Worm (Caenorhabditis elegans): ENCODE measurements around the gene Y26G10.6.

Gene Y26G10.6

ce11 chrV:17714330-17714729 lies 14.6 kb downstream of the Y26G10.6 start, which contains the start of gene twk-33 (continued):
- TF ChIP-seq tra-1 (GFP tag; IDR thresholded peaks at IDR 0.05) = peak; percentile 68; the same call in 1 of the 2 replicates
- no peak for TF ChIP-seq unc-62 (GFP tag; optimal IDR thresholded peaks at IDR 0.05 in 1 of 2)
- no peak for TF ChIP-seq unc-62 (tag; optimal IDR thresholded peaks at IDR 0.05)
- no peak for TF ChIP-seq ama-1 (optimal IDR thresholded peaks at IDR 0.05)
- no peak for TF ChIP-seq zip-2 (tag; optimal IDR thresholded peaks at IDR 0.05)
- no peak for TF ChIP-seq hmg-1.1 (GFP tag; IDR thresholded peaks at IDR 0.05)
- TF ChIP-seq set-16 (GFP tag; IDR thresholded peaks at IDR 0.05) = no peak
- no peak for TF ChIP-seq madf-9 (GFP tag; conservative IDR thresholded peaks at IDR 0.05)
- no peak for TF ChIP-seq nhr-10 (tag; optimal IDR thresholded peaks at IDR 0.05)
- TF ChIP-seq lin-1 (GFP tag; IDR thresholded peaks at IDR 0.05) = peak; percentile 33; the same call in 1 of the 2 replicates
- TF ChIP-seq T26A8.4 (GFP tag; IDR thresholded peaks at IDR 0.05) = no peak
- no peak for TF ChIP-seq vab-7 (GFP tag; IDR thresholded peaks at IDR 0.05)
- no peak for TF ChIP-seq ceh-82 (tag; optimal IDR thresholded peaks at IDR 0.05)
- peak; percentile 14 for TF ChIP-seq cey-2 (tag; optimal IDR thresholded peaks at IDR 0.05; ENCODE audit: borderline replicate concordance, insufficient read depth)
- no peak for TF ChIP-seq arid-1 (GFP tag; conservative IDR thresholded peaks at IDR 0.05)
- TF ChIP-seq nhr-237 (tag; optimal IDR thresholded peaks at IDR 0.05) = no peak
- no peak for TF ChIP-seq mep-1 (tag; optimal IDR thresholded peaks at IDR 0.05)
- no peak for TF ChIP-seq egl-27 (tag; optimal IDR thresholded peaks at IDR 0.05)
- TF ChIP-seq pqm-1 (tag; optimal IDR thresholded peaks at IDR 0.05) = peak; percentile 99
- no peak for TF ChIP-seq ZK546.5 (tag; optimal IDR thresholded peaks at IDR 0.05)
- no peak for TF ChIP-seq lin-38 (GFP tag; IDR thresholded peaks at IDR 0.05)
- no peak for TF ChIP-seq aha-1 (tag)
- TF ChIP-seq duxl-1 (tag; optimal IDR thresholded peaks at IDR 0.05; ENCODE audit: poor library complexity) = no peak
- TF ChIP-seq zfp-3 (GFP tag; conservative IDR thresholded peaks at IDR 0.05) = no peak
- TF ChIP-seq nhr-48 (tag; optimal IDR thresholded peaks at IDR 0.05) = no peak
- TF ChIP-seq daf-12 (tag; optimal IDR thresholded peaks at IDR 0.05) = no peak
- TF ChIP-seq lin-15B (tag; optimal IDR thresholded peaks at IDR 0.05) = no peak
- no peak for TF ChIP-seq dpl-1 (GFP tag; optimal IDR thresholded peaks at IDR 0.05)
- no peak for TF ChIP-seq mxl-3 (GFP tag; optimal IDR thresholded peaks at IDR 0.05)
- TF ChIP-seq ztf-7 (tag; optimal IDR thresholded peaks at IDR 0.05) = no peak
- no peak for TF ChIP-seq nhr-25 (tag; optimal IDR thresholded peaks at IDR 0.05; ENCODE audit: borderline replicate concordance, insufficient read depth)
- TF ChIP-seq nhr-6 (tag; optimal IDR thresholded peaks at IDR 0.05) = no peak

ce11 chrV:17718647-17719046 lies 18.9 kb downstream of the Y26G10.6 start, which contains the start of gene str-77:
Gene str-77 (plus strand): TSS chrV:17718947.
- TF ChIP-seq sdz-12 (GFP tag; optimal IDR thresholded peaks at IDR 0.05) = no peak

- TF ChIP-seq F49E8.2 (tag; optimal IDR thresholded peaks at IDR 0.05; ENCODE audit: borderline replicate concordance) = no peak
- TF ChIP-seq mxl-3 (GFP tag; optimal IDR thresholded peaks at IDR 0.05) = peak; percentile 2
- TF ChIP-seq lin-1 (GFP tag; IDR thresholded peaks at IDR 0.05) = peak; percentile 85; the same call in 1 of the 2 replicates
- TF ChIP-seq unc-62 (GFP tag; optimal IDR thresholded peaks at IDR 0.05 in 1 of 2) = no peak
- TF ChIP-seq unc-62 (tag; optimal IDR thresholded peaks at IDR 0.05) = no peak
- TF ChIP-seq madf-9 (GFP tag; conservative IDR thresholded peaks at IDR 0.05) = no peak
- TF ChIP-seq unc-39 (tag; optimal IDR thresholded peaks at IDR 0.05) = no peak
- TF ChIP-seq nhr-28 (tag; optimal IDR thresholded peaks at IDR 0.05) = peak; percentile 90
- no peak for TF ChIP-seq T26A8.4 (GFP tag; IDR thresholded peaks at IDR 0.05)
- TF ChIP-seq nhr-10 (tag; optimal IDR thresholded peaks at IDR 0.05) = peak; percentile 58
- TF ChIP-seq fos-1 (tag; optimal IDR thresholded peaks at IDR 0.05) = no peak
- peak; percentile 37; the same call in 1 of the 2 replicates for TF ChIP-seq ceh-20 (GFP tag; IDR thresholded peaks at IDR 0.05)
- TF ChIP-seq hlh-30 (tag; optimal IDR thresholded peaks at IDR 0.05; ENCODE audit: insufficient read depth) = peak; percentile 53
- TF ChIP-seq aha-1 (tag) = peak; percentile 85
- peak; percentile 85 for TF ChIP-seq php-3 (GFP tag; IDR thresholded peaks at IDR 0.05)
- TF ChIP-seq nhr-77 (tag; optimal IDR thresholded peaks at IDR 0.05) = peak; percentile 78
- peak; percentile 40 for TF ChIP-seq mep-1 (tag; optimal IDR thresholded peaks at IDR 0.05)
- TF ChIP-seq nhr-102 (tag; optimal IDR thresholded peaks at IDR 0.05) = peak; percentile 78
- TF ChIP-seq pqm-1 (tag; optimal IDR thresholded peaks at IDR 0.05) = peak; percentile 98
- no peak for TF ChIP-seq daf-12 (tag; optimal IDR thresholded peaks at IDR 0.05)
- peak; percentile 79 for TF ChIP-seq tra-1 (GFP tag; IDR thresholded peaks at IDR 0.05)
- no peak for TF ChIP-seq jun-1 (tag; optimal IDR thresholded peaks at IDR 0.05)
- TF ChIP-seq dmd-6 (GFP tag; IDR thresholded peaks at IDR 0.05) = peak; percentile 97
- TF ChIP-seq F10B5.3 (tag; optimal IDR thresholded peaks at IDR 0.05) = no peak
- TF ChIP-seq daf-16 (GFP tag; optimal IDR thresholded peaks at IDR 0.05) = no peak
- peak; percentile 94 for TF ChIP-seq daf-16 (tag; optimal IDR thresholded peaks at IDR 0.05)
- peak; percentile 87 for TF ChIP-seq dve-1 (tag; optimal IDR thresholded peaks at IDR 0.05; ENCODE audit: insufficient read depth)
These were observed 21.9 kb downstream of the Y26G10.6 start for ce11 chrV:17721709-17722108.
